Worm (Caenorhabditis elegans) whole organism, L4 larva: ENCODE measurements around the gene lst-4.

ENCODE experiments used
- F26F4.8 ChIP-seq: fragments of 200-800 bp; sonication (Bioruptor generic); conservative IDR thresholded peaks from 2 replicates; pipeline ENCODE4 v1.3.6; 2022; ENCODE audit warnings: missing genetic modification characterization, missing compliant biosample characterization
- F44E2.7 ChIP-seq: fragments of 200-800 bp; sonication (Bioruptor generic); IDR thresholded peaks from 2 replicates; pipeline ENCODE4 v2.1.2; 2022; ENCODE audit warnings: missing genetic modification characterization, missing compliant biosample characterization
- F49E8.2 ChIP-seq: sonication (generic microtip); optimal IDR thresholded peaks from 2 replicates; lab custom pipeline; 2016; ENCODE audit warnings: missing compliant biosample characterization, mild to moderate bottlenecking, missing genetic modification characterization, borderline replicate concordance
- T20F7.1 ChIP-seq: fragments of 200-800 bp; sonication (Bioruptor generic); optimal IDR thresholded peaks from 2 replicates; lab custom pipeline; 2018; ENCODE audit warnings: mild to moderate bottlenecking, missing genetic modification characterization, missing compliant biosample characterization
- Y105C5A.15 ChIP-seq: fragments of 200-800 bp; sonication (Bioruptor generic); IDR thresholded peaks from 2 replicates; pipeline ENCODE4 v1.3.6; 2022; ENCODE audit warnings: missing genetic modification characterization, missing compliant biosample characterization
- Y5F2A.4 ChIP-seq: fragments of 200-800 bp; sonication (Bioruptor generic); optimal IDR thresholded peaks from 2 replicates; lab custom pipeline; 2018; ENCODE audit warnings: mild to moderate bottlenecking, missing genetic modification characterization, missing compliant biosample characterization
- Y75B8A.6 ChIP-seq: fragments of 200-800 bp; sonication (Bioruptor generic); IDR thresholded peaks from 2 replicates; pipeline ENCODE4 v1.3.6; 2022; ENCODE audit warnings: missing genetic modification reagents, missing genetic modification characterization, missing compliant biosample characterization
- aha-1 ChIP-seq: fragments of 150-350 bp; peaks from one replicate; lab custom pipeline; 2014; ENCODE audit warnings: missing biosample characterization, missing genetic modification characterization
- ama-1 ChIP-seq: fragments of 150-350 bp; optimal IDR thresholded peaks from 2 replicates; lab custom pipeline; 2014; ENCODE audit warnings: inconsistent platforms, mixed read lengths
- ceh-28 ChIP-seq: fragments of 150-350 bp; optimal IDR thresholded peaks from 2 replicates; lab custom pipeline; 2014; ENCODE audit warnings: missing biosample characterization, missing genetic modification reagents, missing genetic modification characterization
- daf-16 ChIP-seq, 3 experiments: sonication (generic microtip); optimal IDR thresholded peaks; 2 replicates each; lab custom pipeline; 2016 to 2017; ENCODE audit warnings: missing genetic modification characterization in 3 of 3, missing genetic modification reagents in 3 of 3, mild to moderate bottlenecking in 2 of 3, missing compliant biosample characterization in 2 of 3, missing biosample characterization in 1 of 3, moderate library complexity in 1 of 3
- dpl-1 ChIP-seq: fragments of 150-350 bp; optimal IDR thresholded peaks from 2 replicates; lab custom pipeline; 2014; ENCODE audit warnings: missing biosample characterization, missing genetic modification reagents, missing genetic modification characterization
- egl-27 ChIP-seq: sonication (generic microtip); optimal IDR thresholded peaks from 3 replicates; lab custom pipeline; 2017; ENCODE audit warnings: missing biosample characterization, missing genetic modification reagents, missing genetic modification characterization
- fos-1 ChIP-seq: fragments of 150-350 bp; optimal IDR thresholded peaks from 2 replicates; lab custom pipeline; 2014; ENCODE audit warnings: missing biosample characterization, missing genetic modification characterization
- hlh-11 ChIP-seq: fragments of 200-800 bp; sonication (Bioruptor generic); optimal IDR thresholded peaks from 2 replicates; lab custom pipeline; 2018; ENCODE audit warnings: mild to moderate bottlenecking, missing genetic modification characterization, missing compliant biosample characterization
- lim-7 ChIP-seq: fragments of 200-800 bp; sonication (Bioruptor generic); IDR thresholded peaks from 2 replicates; pipeline ENCODE4 v1.3.6; 2022; ENCODE audit warnings: missing genetic modification characterization, missing compliant biosample characterization
- lin-13 ChIP-seq: fragments of 150-350 bp; optimal IDR thresholded peaks from 2 replicates; lab custom pipeline; 2014; ENCODE audit warnings: missing biosample characterization, missing genetic modification reagents, missing genetic modification characterization
- lin-29 ChIP-seq: fragments of 200-800 bp; sonication (Bioruptor generic); IDR thresholded peaks from 2 replicates; pipeline ENCODE4 v1.3.6; 2022; ENCODE audit warnings: missing genetic modification reagents, missing genetic modification characterization, missing compliant biosample characterization
- lin-38 ChIP-seq: fragments of 200-800 bp; sonication (Bioruptor generic); IDR thresholded peaks from 2 replicates; pipeline ENCODE4 v1.3.6; 2022; ENCODE audit warnings: missing genetic modification reagents, missing genetic modification characterization, missing compliant biosample characterization
- lsy-2 ChIP-seq, 2 experiments: fragments of 150-350 bp in 1 of 2; sonication (generic microtip) in 1 of 2; optimal IDR thresholded peaks; 2 replicates each; lab custom pipeline; 2014 to 2017; ENCODE audit warnings: missing biosample characterization in 2 of 2, missing genetic modification characterization in 2 of 2
- madf-5 ChIP-seq, 2 experiments: fragments of 200-800 bp; sonication (Bioruptor generic); IDR thresholded peaks; 2 replicates each; pipeline ENCODE4 v1.3.6; 2022; ENCODE audit warnings: missing compliant biosample characterization in 2 of 2, missing genetic modification characterization in 2 of 2
- mdt-29 ChIP-seq: fragments of 200-800 bp; sonication (Bioruptor generic); IDR thresholded peaks from 2 replicates; pipeline ENCODE4 v1.3.6; 2022; ENCODE audit warnings: missing genetic modification reagents, missing genetic modification characterization, missing compliant biosample characterization
- mes-2 ChIP-seq: sonication (generic microtip); optimal IDR thresholded peaks from 2 replicates; lab custom pipeline; 2016; ENCODE audit warnings: missing genotype, mild to moderate bottlenecking, missing genetic modification characterization, missing compliant biosample characterization; ENCODE audit not compliant: poor library complexity, severe bottlenecking
- nhr-10 ChIP-seq: fragments of 150-350 bp; optimal IDR thresholded peaks from 2 replicates; lab custom pipeline; 2014; ENCODE audit warnings: missing biosample characterization, missing genetic modification characterization
- nhr-11 ChIP-seq: fragments of 150-350 bp; optimal IDR thresholded peaks from 2 replicates; lab custom pipeline; 2014; ENCODE audit warnings: missing biosample characterization, missing genetic modification characterization
- nhr-25 ChIP-seq: sonication (generic microtip); optimal IDR thresholded peaks from 2 replicates; lab custom pipeline; 2017; ENCODE audit warnings: missing genetic modification characterization, mild to moderate bottlenecking, missing compliant biosample characterization, antibody characterized with exemption, moderate library complexity, borderline replicate concordance; ENCODE audit not compliant: insufficient read depth
- nhr-48 ChIP-seq: sonication (generic microtip); optimal IDR thresholded peaks from 2 replicates; lab custom pipeline; 2016; ENCODE audit warnings: mild to moderate bottlenecking, missing genetic modification characterization, missing compliant biosample characterization
- nhr-6 ChIP-seq: fragments of 150-350 bp; optimal IDR thresholded peaks from 2 replicates; lab custom pipeline; 2014; ENCODE audit warnings: missing biosample characterization, missing genetic modification characterization
- pha-4 ChIP-seq, 2 experiments: fragments of 150-350 bp in 1 of 2; fragments of 200-800 bp in 1 of 2; sonication (Bioruptor generic) in 1 of 2; IDR thresholded peaks in 1 of 2; optimal IDR thresholded peaks in 1 of 2; 2 replicates each; pipeline versions ENCODE4 v1.3.6 to Lab custom; 2014 to 2022; ENCODE audit warnings: missing genetic modification characterization in 2 of 2, missing genetic modification reagents in 2 of 2, missing biosample characterization in 1 of 2, missing compliant biosample characterization in 1 of 2
- php-3 ChIP-seq: fragments of 200-800 bp; sonication (Bioruptor generic); IDR thresholded peaks from 2 replicates; pipeline ENCODE4 v1.3.6; 2022; ENCODE audit warnings: missing genetic modification reagents, missing genetic modification characterization, missing compliant biosample characterization
- pqm-1 ChIP-seq: sonication (generic microtip); optimal IDR thresholded peaks from 2 replicates; lab custom pipeline; 2017; ENCODE audit warnings: missing biosample characterization, missing genetic modification characterization
- set-16 ChIP-seq: fragments of 200-800 bp; sonication (Bioruptor generic); IDR thresholded peaks from 2 replicates; pipeline ENCODE4 v1.3.6; 2022; ENCODE audit warnings: missing genetic modification reagents, missing genetic modification characterization, missing compliant biosample characterization
- snpc-1.2 ChIP-seq: fragments of 200-800 bp; sonication (Bioruptor generic); IDR thresholded peaks from 2 replicates; pipeline ENCODE4 v1.3.6; 2022; ENCODE audit warnings: missing genetic modification reagents, missing genetic modification characterization, missing compliant biosample characterization
- snpc-4 ChIP-seq: fragments of 150-350 bp; optimal IDR thresholded peaks from 2 replicates; lab custom pipeline; 2014; ENCODE audit warnings: missing biosample characterization, missing genetic modification characterization
- tag-97 ChIP-seq: fragments of 200-800 bp; sonication (Bioruptor generic); IDR thresholded peaks from 2 replicates; pipeline ENCODE4 v1.3.6; 2022; ENCODE audit warnings: missing genetic modification characterization, missing compliant biosample characterization
- vab-7 ChIP-seq: fragments of 200-800 bp; sonication (Bioruptor generic); IDR thresholded peaks from 2 replicates; pipeline ENCODE4 v1.3.6; 2022; ENCODE audit warnings: missing genetic modification reagents, missing genetic modification characterization, missing compliant biosample characterization
- zag-1 ChIP-seq: fragments of 150-350 bp; optimal IDR thresholded peaks from 2 replicates; lab custom pipeline; 2014; ENCODE audit warnings: missing biosample characterization, missing genetic modification characterization
- zfp-2 ChIP-seq: sonication (generic microtip); optimal IDR thresholded peaks from 2 replicates; lab custom pipeline; 2016; ENCODE audit warnings: mild to moderate bottlenecking, missing genetic modification characterization, missing compliant biosample characterization
- zfp-3 ChIP-seq: fragments of 200-800 bp; sonication (Bioruptor generic); conservative IDR thresholded peaks from 2 replicates; pipeline ENCODE4 v1.3.6; 2022; ENCODE audit warnings: missing genetic modification reagents, missing genetic modification characterization, missing compliant biosample characterization
- zip-2 ChIP-seq: fragments of 150-350 bp; optimal IDR thresholded peaks from 2 replicates; lab custom pipeline; 2014; ENCODE audit warnings: missing biosample characterization, missing genetic modification characterization
- ztf-7 ChIP-seq: fragments of 150-350 bp; optimal IDR thresholded peaks from 2 replicates; lab custom pipeline; 2014; ENCODE audit warnings: missing biosample characterization, missing genetic modification characterization

Gene lst-4

ce11 chrIV:14070992-14071289 is 1.3 kb upstream of the lst-4 start (continued):
- no peak for TF ChIP-seq T20F7.1 (GFP tag; lab: Kevin White, UChicago)
- TF ChIP-seq set-16, result no peak
- no peak for TF ChIP-seq egl-27 (tag; lab: Kevin White, UChicago)
- peak; percentile 78 for TF ChIP-seq nhr-6
- no peak for TF ChIP-seq nhr-10 (tag; lab: Kevin White, UChicago)
- TF ChIP-seq ama-1 (lab: Kevin White, UChicago), result peak; percentile 93
- no peak for TF ChIP-seq lim-7 (GFP tag; lab: Robert Waterston, UW)

DNA sequence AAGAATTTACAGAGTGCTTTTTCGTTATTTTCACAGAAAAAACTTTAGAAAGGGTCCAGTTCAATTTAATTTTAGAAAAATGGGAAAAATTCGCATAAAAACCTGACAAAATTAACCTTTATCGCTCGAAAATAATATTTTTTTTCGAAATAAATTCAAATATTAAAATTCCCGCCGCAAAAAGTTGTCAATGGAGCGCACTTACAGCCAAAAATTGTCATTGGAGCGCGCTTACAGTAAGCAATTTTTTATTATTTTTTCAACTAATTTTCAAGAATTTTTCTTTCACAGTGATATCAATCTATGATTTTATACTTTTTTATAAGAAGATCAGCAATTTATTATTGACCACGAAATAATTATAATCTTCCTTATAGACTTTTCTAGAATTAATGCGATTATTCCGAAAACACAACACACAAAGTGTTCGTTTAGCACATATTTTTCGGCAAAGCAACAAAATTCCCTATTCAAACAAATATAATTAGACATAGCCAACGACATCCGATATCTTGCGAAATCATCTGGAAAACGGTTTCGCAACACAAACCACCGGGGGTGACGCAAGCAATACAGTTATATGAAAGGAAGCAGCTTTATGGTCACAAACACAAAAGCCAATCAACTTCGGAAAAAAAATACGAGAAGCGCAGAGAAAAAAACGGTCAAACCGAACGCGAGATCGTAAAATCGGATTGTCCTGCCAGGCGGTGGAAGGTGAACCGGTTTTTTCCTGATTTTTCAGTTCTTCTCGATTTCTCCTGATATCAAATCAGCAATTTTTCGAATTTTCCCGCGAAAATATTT is 728 bp upstream of the lst-4 start:
- TF ChIP-seq lsy-2 (tag; optimal IDR thresholded peaks at IDR 0.05; lab: Kevin White, UChicago) (peak in 1 of 2 experiments; percentile 14), lin-29 (GFP tag; lab: Robert Waterston, UW) (no peak), nhr-25 (tag; lab: Kevin White, UChicago) (no peak), Y5F2A.4 (GFP tag; lab: Kevin White, UChicago) (no peak), F49E8.2 (tag; lab: Kevin White, UChicago) (no peak), tag-97 (no peak), snpc-1.2 (GFP tag; lab: Robert Waterston, UW) (peak; percentile 83), pqm-1 (tag; lab: Kevin White, UChicago) (no peak), nhr-11 (no peak), nhr-48 (tag; lab: Kevin White, UChicago) (peak; percentile 35), F26F4.8 (GFP tag; lab: Robert Waterston, UW) (no peak), mes-2 (tag; lab: Kevin White, UChicago) (peak; percentile 37), vab-7 (GFP tag; lab: Robert Waterston, UW) (0 out of 2 replicates have a peak, but pooled peaks have one; percentile 10), hlh-11 (tag; lab: Kevin White, UChicago) (peak; percentile 75), dpl-1 (GFP tag; lab: Kevin White, UChicago) (peak; percentile 54), daf-16 (GFP tag; optimal IDR thresholded peaks at IDR 0.05; lab: Kevin White, UChicago) (no peak), daf-16 (tag; optimal IDR thresholded peaks at IDR 0.05; lab: Kevin White, UChicago) (no peak), lin-38 (GFP tag; lab: Robert Waterston, UW) (peak; percentile 93)

- TF ChIP-seq aha-1 (peak; percentile 67), fos-1 (tag; lab: Kevin White, UChicago) (no peak), zfp-3 (GFP tag; lab: Robert Waterston, UW) (no peak)
- TF ChIP-seq, all 104 proteins: peak for 1
These were observed 3.3 kb downstream of the lst-4 start for ce11 chrIV:14066403-14066802.

- TF ChIP-seq lin-38 (GFP tag; lab: Robert Waterston, UW) (0 out of 2 replicates have a peak, but pooled peaks have one; percentile 5), php-3 (GFP tag; lab: Robert Waterston, UW) (no peak)
- TF ChIP-seq, all 104 proteins: peak for 1
These were observed 9.0 kb downstream of the lst-4 start, which contains the start of gene Y37A1B.4 for ce11 chrIV:14060612-14061011. TSS of gene Y37A1B.4 (minus strand) at chrIV:14060712.

DNA sequence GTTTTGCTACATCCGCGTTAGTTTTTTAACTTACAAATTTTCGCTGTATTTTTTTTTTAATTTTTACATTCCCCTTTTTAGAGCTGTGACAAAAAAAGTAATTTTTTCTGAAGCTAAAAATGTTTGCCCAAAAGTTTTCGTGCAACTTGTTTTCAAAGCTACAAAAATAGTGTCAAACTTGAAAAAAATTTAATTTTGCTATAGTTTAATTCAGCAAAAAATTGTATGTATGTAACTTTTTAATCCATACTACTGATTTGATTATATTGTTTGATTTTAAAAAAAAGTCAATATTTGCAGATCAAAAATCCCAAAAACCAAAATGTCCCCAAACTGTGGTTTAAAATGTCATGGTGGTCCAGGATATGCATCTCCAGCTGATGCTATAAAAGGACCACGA is 18.8 kb downstream of the lst-4 start, which contains the start of gene semo-1:
Gene semo-1, plus strand, starts transcription at position 301 of the 400 bp plus-strand sequence.
- TF ChIP-seq Y75B8A.6 (no peak), aha-1 (no peak), snpc-4 (tag; lab: Kevin White, UChicago) (no peak), lin-13 (GFP tag; lab: Kevin White, UChicago) (no peak), nhr-48 (tag; lab: Kevin White, UChicago) (no peak), nhr-10 (tag; lab: Kevin White, UChicago) (no peak), nhr-6 (no peak), ceh-28 (no peak), zfp-2 (tag; lab: Kevin White, UChicago) (no peak), Y105C5A.15 (GFP tag; lab: Robert Waterston, UW) (no peak), zag-1 (no peak), set-16 (no peak), madf-5 (GFP tag; IDR thresholded peaks at IDR 0.05; lab: Robert Waterston, UW) (no peak), ztf-7 (tag; lab: Kevin White, UChicago) (no peak), F44E2.7 (no peak), pha-4 (GFP tag; IDR thresholded peaks at IDR 0.05; lab: Robert Waterston, UW) (no peak), pha-4 (tag; optimal IDR thresholded peaks at IDR 0.05; lab: Kevin White, UChicago) (no peak), mdt-29 (GFP tag; lab: Robert Waterston, UW) (no peak), zip-2 (tag; lab: Kevin White, UChicago) (no peak), lim-7 (GFP tag; lab: Robert Waterston, UW) (no peak)
